Worm (Caenorhabditis elegans): ENCODE results near the gene trip-4.

trip-4 gene

DNA sequence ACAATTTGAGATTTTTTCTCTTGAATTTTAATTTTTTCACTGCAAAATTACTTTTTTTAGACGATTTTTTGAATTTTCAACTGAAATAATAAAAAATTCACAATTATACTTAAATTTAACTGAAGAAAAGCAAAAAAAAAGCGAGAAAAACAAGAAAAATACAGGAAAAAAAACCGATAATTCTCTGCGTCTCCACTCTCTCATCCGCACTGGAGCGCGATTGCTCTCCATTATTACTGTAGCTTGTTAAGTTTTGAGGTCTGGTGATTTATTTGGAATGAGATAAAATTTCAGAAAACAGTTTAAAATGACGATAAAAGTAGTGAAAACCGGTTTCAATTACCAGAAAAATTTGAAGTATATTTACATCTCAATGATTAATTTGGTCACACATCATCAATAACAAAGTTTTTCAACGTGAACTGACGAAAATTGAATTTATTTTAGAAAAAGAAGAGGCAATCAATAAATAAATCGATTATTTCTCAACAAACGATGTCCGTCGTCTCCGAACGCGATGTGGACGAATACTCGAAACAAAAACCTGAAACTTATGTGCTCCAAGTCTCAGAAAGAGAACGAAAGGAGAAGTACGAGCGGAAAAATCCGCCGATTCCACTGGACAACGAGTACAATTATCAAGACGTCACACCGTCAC is 37.7 kb downstream of the trip-4 start, which contains the start of gene Y53F4B.19:
Y53F4B.19 (plus strand) TSS at position 157 of the 658 bp plus-strand sequence.
- TF ChIP-seq pag-3 (tag; optimal IDR thresholded peaks at IDR 0.05; ENCODE audit: borderline replicate concordance) (no peak), fkh-6 (tag; optimal IDR thresholded peaks at IDR 0.05) (no peak), hlh-6 (tag; optimal IDR thresholded peaks at IDR 0.05) (no peak), ahr-1 (tag; optimal IDR thresholded peaks at IDR 0.05) (no peak), syd-9 (tag; optimal IDR thresholded peaks at IDR 0.05) (no peak), hlh-8 (tag; optimal IDR thresholded peaks at IDR 0.05) (no peak), tbx-2 (tag; optimal IDR thresholded peaks at IDR 0.05) (no peak), gmeb-2 (tag; optimal IDR thresholded peaks at IDR 0.05) (no peak), C38D4.7 (GFP tag; optimal IDR thresholded peaks at IDR 0.05) (no peak), ceh-31 (tag; optimal IDR thresholded peaks at IDR 0.05) (no peak), pqm-1 (tag; optimal IDR thresholded peaks at IDR 0.05) (no peak), odd-2 (tag; optimal IDR thresholded peaks at IDR 0.05) (no peak), hlh-13 (GFP tag; optimal IDR thresholded peaks at IDR 0.05) (no peak), tbx-7 (tag; optimal IDR thresholded peaks at IDR 0.05) (no peak), mec-3 (tag; optimal IDR thresholded peaks at IDR 0.05; ENCODE audit: borderline replicate concordance) (no peak), ceh-2 (tag; optimal IDR thresholded peaks at IDR 0.05) (no peak), fax-1 (tag; optimal IDR thresholded peaks at IDR 0.05) (no peak), pros-1 (tag; optimal IDR thresholded peaks at IDR 0.05) (no peak), K02D7.2 (tag; optimal IDR thresholded peaks at IDR 0.05) (no peak)

DNA sequence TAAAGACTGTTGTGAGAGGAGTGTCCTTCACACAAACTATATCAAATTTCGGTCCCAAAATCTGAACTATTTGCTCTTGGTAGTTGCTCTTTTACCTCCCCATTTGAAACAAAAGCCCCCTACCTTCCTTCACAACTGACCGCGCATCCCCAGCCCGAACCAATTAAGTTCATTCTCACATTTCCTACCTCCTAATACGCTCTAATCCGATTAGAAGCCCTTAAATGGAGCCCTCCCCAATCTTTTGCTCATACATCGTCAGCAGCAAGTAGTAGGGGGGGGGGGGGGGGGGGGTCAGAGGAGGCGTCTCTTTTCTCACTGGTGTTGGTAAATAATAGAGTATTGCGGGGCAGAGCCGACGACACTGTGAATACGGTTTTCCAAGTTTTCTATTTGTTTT is 41.3 kb downstream of the trip-4 start:
- no peak for TF ChIP-seq dve-1 (tag; optimal IDR thresholded peaks at IDR 0.05)
- TF ChIP-seq ceh-34 (tag; optimal IDR thresholded peaks at IDR 0.05): peak; percentile 33
- TF ChIP-seq pat-9 (tag; optimal IDR thresholded peaks at IDR 0.05): no peak

DNA sequence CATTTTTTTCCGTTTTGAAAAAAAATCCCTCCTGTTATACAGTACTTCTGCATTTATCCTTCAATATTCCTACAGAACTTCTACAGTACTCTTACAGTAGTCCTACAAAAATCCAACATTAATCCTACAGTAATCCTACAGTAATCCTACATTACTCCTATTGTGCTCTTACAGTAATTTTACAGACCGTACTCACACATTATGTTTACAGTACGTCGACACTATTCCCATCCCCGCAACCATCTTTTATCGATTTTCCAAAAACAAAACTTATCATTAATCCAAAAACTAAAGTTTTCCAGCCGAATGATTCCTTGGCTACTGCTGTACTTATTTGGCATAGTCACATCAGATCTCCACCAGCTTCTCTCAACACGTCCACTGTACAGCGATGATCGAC is 45.0 kb downstream of the trip-4 start, which contains the start of gene Y53F4B.20:
Y53F4B.20 (plus strand) TSS at position 301 of the 400 bp plus-strand sequence.
- TF ChIP-seq pqm-1 (tag; optimal IDR thresholded peaks at IDR 0.05) (no peak), ceh-48 (tag; optimal IDR thresholded peaks at IDR 0.05) (no peak), hlh-13 (GFP tag; optimal IDR thresholded peaks at IDR 0.05) (no peak), sdc-2 (tag; optimal IDR thresholded peaks at IDR 0.05) (no peak), ama-1 (optimal IDR thresholded peaks at IDR 0.05) (no peak), sox-4 (tag; optimal IDR thresholded peaks at IDR 0.05) (no peak), dve-1 (tag; optimal IDR thresholded peaks at IDR 0.05) (no peak), elt-2 (tag; optimal IDR thresholded peaks at IDR 0.05) (no peak), nhr-11 (tag; optimal IDR thresholded peaks at IDR 0.05) (no peak), syd-9 (tag; optimal IDR thresholded peaks at IDR 0.05) (no peak), ceh-9 (tag; optimal IDR thresholded peaks at IDR 0.05) (no peak), pag-3 (tag; optimal IDR thresholded peaks at IDR 0.05; ENCODE audit: borderline replicate concordance) (no peak)

DNA sequence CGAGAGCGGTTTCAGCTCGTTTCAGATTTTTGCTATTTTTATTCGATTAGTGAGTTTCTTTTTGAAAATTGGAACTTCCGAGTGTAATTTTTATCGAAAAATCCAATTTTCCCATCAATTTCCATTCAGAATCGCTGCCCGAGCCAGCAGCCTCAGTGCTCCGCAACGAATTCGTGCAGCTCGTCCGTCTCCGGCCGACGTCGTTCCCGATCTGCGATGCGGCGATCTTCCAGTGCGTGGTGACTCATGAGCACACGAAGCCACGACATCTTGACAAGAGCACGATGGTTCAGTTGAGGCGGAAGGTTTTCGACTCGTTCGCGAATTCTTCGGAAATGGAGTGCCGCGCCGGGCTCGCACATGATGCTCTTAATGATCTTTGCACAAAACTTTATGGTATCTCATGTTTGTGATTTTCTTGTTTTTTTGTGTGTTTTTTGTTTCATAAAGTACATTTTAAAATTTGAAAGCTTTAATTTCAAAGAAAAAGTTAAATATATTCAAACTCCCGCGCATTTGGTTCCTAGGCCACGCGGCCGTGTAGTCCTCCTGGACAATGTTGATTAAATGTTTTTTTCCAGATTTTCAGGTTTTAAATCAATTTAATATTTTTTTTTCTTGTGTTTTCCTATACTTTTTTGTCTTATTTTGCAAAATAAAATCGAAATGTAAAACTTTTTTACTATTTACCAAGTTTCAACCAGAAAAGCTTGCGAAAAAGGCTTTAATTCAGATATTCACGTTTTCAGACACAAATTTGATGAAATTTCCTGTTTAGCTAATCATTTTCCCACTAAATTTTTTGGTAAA is 50.1 kb downstream of the trip-4 start:
- TF ChIP-seq nfya-1 (tag; optimal IDR thresholded peaks at IDR 0.05) (no peak), ceh-2 (tag; optimal IDR thresholded peaks at IDR 0.05) (peak; percentile 85), F13H6.1 (tag; optimal IDR thresholded peaks at IDR 0.05) (no peak), hlh-15 (tag; optimal IDR thresholded peaks at IDR 0.05) (no peak), ceh-31 (tag; optimal IDR thresholded peaks at IDR 0.05) (peak; percentile 91), dve-1 (tag; optimal IDR thresholded peaks at IDR 0.05) (no peak), eyg-1 (tag; optimal IDR thresholded peaks at IDR 0.05) (no peak), npax-4 (tag; optimal IDR thresholded peaks at IDR 0.05) (no peak), hlh-13 (GFP tag; optimal IDR thresholded peaks at IDR 0.05) (no peak), fax-1 (tag; optimal IDR thresholded peaks at IDR 0.05) (peak; percentile 34), ceh-24 (tag; optimal IDR thresholded peaks at IDR 0.05) (no peak), ama-1 (optimal IDR thresholded peaks at IDR 0.05) (no peak), mec-3 (tag; optimal IDR thresholded peaks at IDR 0.05; ENCODE audit: borderline replicate concordance) (peak; percentile 62), dmd-4 (tag; optimal IDR thresholded peaks at IDR 0.05; ENCODE audit: borderline replicate concordance) (no peak), pat-9 (tag; optimal IDR thresholded peaks at IDR 0.05) (no peak), ceh-45 (GFP tag; IDR thresholded peaks at IDR 0.05) (no peak), hlh-30 (tag; optimal IDR thresholded peaks at IDR 0.05; ENCODE audit: insufficient read depth) (no peak), K09A11.1 (tag; optimal IDR thresholded peaks at IDR 0.05; ENCODE audit: insufficient read depth) (no peak), unc-42 (tag; optimal IDR thresholded peaks at IDR 0.05) (peak; percentile 52), ets-4 (tag; optimal IDR thresholded peaks at IDR 0.05) (peak; percentile 86), pros-1 (tag; optimal IDR thresholded peaks at IDR 0.05) (no peak), elt-2 (tag; optimal IDR thresholded peaks at IDR 0.05) (peak; percentile 57), unc-86 (tag; optimal IDR thresholded peaks at IDR 0.05) (no peak), ceh-19 (GFP tag; optimal IDR thresholded peaks at IDR 0.05) (no peak)
